Worm (Caenorhabditis elegans): ENCODE measurements around the gene dli-1.
A peak's percentile ranks its signal among the peaks of the same experiment; 100 is the strongest.

The dli-1 gene

DNA sequence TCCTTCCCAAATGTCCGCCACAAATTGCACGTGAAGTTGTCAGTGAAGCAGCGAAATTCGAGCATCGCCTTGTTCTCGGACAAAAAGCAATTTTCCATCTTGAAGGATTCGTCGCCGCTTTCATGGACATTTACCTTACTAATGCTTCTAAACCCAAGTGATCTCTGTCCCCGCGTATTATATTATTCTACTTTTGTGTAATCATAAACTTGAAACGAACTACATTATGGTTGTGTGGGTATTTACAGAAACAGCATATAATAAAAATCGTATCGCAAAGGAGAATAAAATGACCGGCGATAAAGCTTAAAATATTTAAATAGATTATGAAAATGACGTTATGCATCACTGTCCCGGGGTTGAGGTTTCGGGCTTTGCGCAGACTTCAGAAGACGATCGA, 1.8 kb downstream of the dli-1 start:
- TF ChIP-seq rec-8 (tag; optimal IDR thresholded peaks at IDR 0.05) (peak in 1 of 2 experiments; percentile 4), F22D6.2 (tag; optimal IDR thresholded peaks at IDR 0.05) (no peak), somi-1 (GFP tag; optimal IDR thresholded peaks at IDR 0.05) (no peak), nfyb-1 (GFP tag; IDR thresholded peaks at IDR 0.05) (0 out of 2 replicates have a peak, but pooled peaks have one; percentile 7), Y67H2A.10 (GFP tag; conservative IDR thresholded peaks at IDR 0.05) (no peak), dpl-1 (GFP tag; optimal IDR thresholded peaks at IDR 0.05) (no peak), lsl-1 (GFP tag; optimal IDR thresholded peaks at IDR 0.05) (peak; percentile 27), hrde-1 (tag; optimal IDR thresholded peaks at IDR 0.05; ENCODE audit: borderline replicate concordance) (peak; percentile 88), attf-3 (GFP tag; conservative IDR thresholded peaks at IDR 0.05) (peak; percentile 35; the same call in 1 of the 2 replicates), rpc-1 (optimal IDR thresholded peaks at IDR 0.05) (no peak), rpc-1 (tag; optimal IDR thresholded peaks at IDR 0.05) (no peak), xnd-1 (tag; optimal IDR thresholded peaks at IDR 0.05) (no peak), K12H6.12 (tag; optimal IDR thresholded peaks at IDR 0.05) (no peak), lin-26 (GFP tag; IDR thresholded peaks at IDR 0.05) (peak; percentile 68; the same call in 1 of the 2 replicates), ceh-100 (GFP tag; IDR thresholded peaks at IDR 0.05) (no peak), D2030.7 (GFP tag; IDR thresholded peaks at IDR 0.05) (peak; percentile 20; the same call in 1 of the 2 replicates), Y53G8AR.9 (GFP tag; conservative IDR thresholded peaks at IDR 0.05) (no peak; the same call in 1 of the 2 replicates), F10E7.11 (tag; optimal IDR thresholded peaks at IDR 0.05) (no peak), dox-1 (GFP tag; IDR thresholded peaks at IDR 0.05) (peak; percentile 52; the same call in 1 of the 2 replicates), rcor-1 (GFP tag; IDR thresholded peaks at IDR 0.05) (no peak), cebp-1 (GFP tag; IDR thresholded peaks at IDR 0.05) (no peak), cebp-1 (tag; optimal IDR thresholded peaks at IDR 0.05) (peak; percentile 34), egrh-3 (GFP tag; IDR thresholded peaks at IDR 0.05) (no peak), ekl-4 (GFP tag; IDR thresholded peaks at IDR 0.05) (0 out of 2 replicates have a peak, but pooled peaks have one; percentile 30), madf-10 (tag; optimal IDR thresholded peaks at IDR 0.05) (no peak), cebp-2 (GFP tag; IDR thresholded peaks at IDR 0.05) (no peak), B0336.3 (GFP tag; IDR thresholded peaks at IDR 0.05) (peak; percentile 63), athp-1 (tag; optimal IDR thresholded peaks at IDR 0.05) (peak; percentile 48), tbp1 (GFP tag; optimal IDR thresholded peaks at IDR 0.05) (no peak), egl-18 (GFP tag; IDR thresholded peaks at IDR 0.05) (no peak), atf-7 (tag; optimal IDR thresholded peaks at IDR 0.05) (no peak), efl-1 (GFP tag; optimal IDR thresholded peaks at IDR 0.05) (no peak), mel-28 (tag; optimal IDR thresholded peaks at IDR 0.05; ENCODE audit: borderline replicate concordance) (no peak), ceh-91 (GFP tag; IDR thresholded peaks at IDR 0.05) (0 out of 2 replicates have a peak, but pooled peaks have one; percentile 8), snpc-1.1 (tag; optimal IDR thresholded peaks at IDR 0.05; ENCODE audit: insufficient read depth) (no peak), lsy-27 (tag; optimal IDR thresholded peaks at IDR 0.05; ENCODE audit: borderline replicate concordance, insufficient read depth) (no peak), unc-62 (GFP tag; optimal IDR thresholded peaks at IDR 0.05) (no peak), fkh-3 (tag; optimal IDR thresholded peaks at IDR 0.05) (no peak), nfya-2 (GFP tag; IDR thresholded peaks at IDR 0.05) (no peak), hsf-1 (GFP tag; IDR thresholded peaks at IDR 0.05) (peak; percentile 66; the same call in 1 of the 2 replicates), egl-44 (GFP tag; IDR thresholded peaks at IDR 0.05) (no peak), T26A5.8 (tag; optimal IDR thresholded peaks at IDR 0.05) (peak; percentile 1), F49E8.2 (tag; optimal IDR thresholded peaks at IDR 0.05; ENCODE audit: insufficient read depth) (peak; percentile 86), F37B4.10 (GFP tag; IDR thresholded peaks at IDR 0.05) (no peak), ztf-25 (GFP tag; IDR thresholded peaks at IDR 0.05) (no peak), ets-4 (GFP tag; optimal IDR thresholded peaks at IDR 0.05) (no peak), attf-5 (GFP tag; optimal IDR thresholded peaks at IDR 0.05) (peak; percentile 35), him-1 (tag; optimal IDR thresholded peaks at IDR 0.05) (no peak), repo-1 (tag; optimal IDR thresholded peaks at IDR 0.05) (peak; percentile 34)

Measured in whole organism, young adult.